Worm (Caenorhabditis elegans): ENCODE measurements around the gene Y116A8C.10.

DNA sequence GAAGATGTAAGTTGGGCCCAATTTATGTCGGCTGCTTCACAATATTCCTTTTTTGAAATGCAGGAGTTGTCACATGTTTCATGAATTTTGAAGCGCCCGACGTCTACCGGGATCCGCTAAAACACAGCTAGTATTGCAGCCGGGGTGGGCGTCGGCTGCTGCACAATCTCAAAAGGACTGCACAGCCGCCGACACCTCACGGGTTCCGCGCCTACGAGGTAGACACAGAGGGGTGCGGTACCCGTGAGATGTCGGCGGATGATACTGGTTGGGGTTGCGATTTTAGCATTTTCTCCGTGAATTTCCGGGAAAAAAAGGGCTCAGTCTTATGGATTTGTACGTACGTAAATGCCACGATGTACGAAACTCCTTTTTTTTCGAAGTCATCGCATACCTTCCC, 16.9 kb downstream of the Y116A8C.10 start:
- TF ChIP-seq hlh-26 (GFP tag; conservative IDR thresholded peaks at IDR 0.05) (no peak), F23B12.7 (tag; optimal IDR thresholded peaks at IDR 0.05; ENCODE audit: insufficient read depth) (no peak), madf-6 (GFP tag; IDR thresholded peaks at IDR 0.05) (no peak), ets-4 (GFP tag; optimal IDR thresholded peaks at IDR 0.05) (no peak), pha-4 (tag; optimal IDR thresholded peaks at IDR 0.05) (no peak), fkh-3 (tag; optimal IDR thresholded peaks at IDR 0.05) (no peak), xnd-1 (tag; optimal IDR thresholded peaks at IDR 0.05) (no peak), hmg-20 (GFP tag; IDR thresholded peaks at IDR 0.05) (no peak), cebp-1 (GFP tag; IDR thresholded peaks at IDR 0.05) (no peak), cebp-1 (tag; optimal IDR thresholded peaks at IDR 0.05) (no peak), Y95B8A.8 (GFP tag; IDR thresholded peaks at IDR 0.05) (no peak), egrh-3 (GFP tag; IDR thresholded peaks at IDR 0.05) (no peak), snpc-4 (GFP tag; optimal IDR thresholded peaks at IDR 0.05) (no peak), snpc-4 (tag; optimal IDR thresholded peaks at IDR 0.05) (peak in 1 of 4 experiments; percentile 15)

Data from whole organism, young adult.